Fruit fly (Drosophila melanogaster): ENCODE measurements around the gene CG7488.

dm6 chr3R:13030257-13031173, 35.1 kb downstream of the CG7488 start, which contains the start of the genes CG46281 and CG46280:
- no peak for TF ChIP-seq insv (optimal IDR thresholded peaks at IDR 0.05)
- no peak for TF ChIP-seq h (optimal IDR thresholded peaks at IDR 0.05)
- no peak for TF ChIP-seq Myc (optimal IDR thresholded peaks at IDR 0.05)
- TF ChIP-seq ttk (optimal IDR thresholded peaks at IDR 0.05) = no peak
- no peak for TF ChIP-seq psq (optimal IDR thresholded peaks at IDR 0.05)

All from Kc167 (cell line).